Worm (Caenorhabditis elegans): ENCODE results near the gene daf-7.
A peak's percentile ranks its signal among the peaks of the same experiment; 100 is the strongest.

Gene daf-7

ce11 chrIII:861819-862356 lies 50.2 kb downstream of the daf-7 start, which contains the start of gene arx-4:
Gene arx-4 (plus strand): TSS chrIII:862306.
- TF ChIP-seq dmd-6 (GFP tag; IDR thresholded peaks at IDR 0.05) (no peak), zag-1 (tag; optimal IDR thresholded peaks at IDR 0.05) (no peak), arid-1 (GFP tag; conservative IDR thresholded peaks at IDR 0.05) (no peak), nhr-10 (tag; optimal IDR thresholded peaks at IDR 0.05) (no peak), daf-16 (GFP tag; optimal IDR thresholded peaks at IDR 0.05) (no peak), daf-16 (tag; optimal IDR thresholded peaks at IDR 0.05) (peak; percentile 36), dve-1 (tag; optimal IDR thresholded peaks at IDR 0.05; ENCODE audit: insufficient read depth) (peak; percentile 7), dmd-8 (GFP tag; IDR thresholded peaks at IDR 0.05) (no peak), lin-29 (GFP tag; IDR thresholded peaks at IDR 0.05) (no peak), lin-38 (GFP tag; IDR thresholded peaks at IDR 0.05) (peak; percentile 50), F10B5.3 (tag; optimal IDR thresholded peaks at IDR 0.05) (no peak), lin-39 (tag; optimal IDR thresholded peaks at IDR 0.05) (no peak), nhr-102 (tag; optimal IDR thresholded peaks at IDR 0.05) (no peak), pha-4 (GFP tag; IDR thresholded peaks at IDR 0.05) (no peak), pha-4 (tag; optimal IDR thresholded peaks at IDR 0.05) (peak; percentile 34), hif-1 (tag; optimal IDR thresholded peaks at IDR 0.05) (no peak), nhr-11 (tag; optimal IDR thresholded peaks at IDR 0.05) (no peak), R02D3.7 (tag; optimal IDR thresholded peaks at IDR 0.05) (no peak), lim-7 (GFP tag; IDR thresholded peaks at IDR 0.05) (no peak), zfp-2 (tag; optimal IDR thresholded peaks at IDR 0.05) (no peak), nhr-237 (tag; optimal IDR thresholded peaks at IDR 0.05) (no peak), tra-1 (GFP tag; IDR thresholded peaks at IDR 0.05) (no peak), aha-1 (tag) (peak; percentile 89), mes-2 (tag; optimal IDR thresholded peaks at IDR 0.05; ENCODE audit: poor library complexity, severe bottlenecking) (peak; percentile 40), unc-62 (GFP tag; optimal IDR thresholded peaks at IDR 0.05 in 1 of 2) (no peak), unc-62 (tag; optimal IDR thresholded peaks at IDR 0.05) (no peak), ctbp-1 (GFP tag; IDR thresholded peaks at IDR 0.05) (no peak)
